Fruit fly (Drosophila melanogaster) whole organism, pupa: Measurements from ENCODE around the gene Alms1b.

ENCODE experiments used
- CG10348 ChIP-seq: fragments of 200-800 bp; sonication (Bioruptor generic); IDR thresholded peaks from 2 replicates; pipeline ENCODE4 v1.3.6; 2022; ENCODE audit warnings: missing biosample characterization, missing genetic modification characterization
- CG15710 ChIP-seq: fragments of 200-800 bp; sonication (Bioruptor generic); optimal IDR thresholded peaks from 2 replicates; lab custom pipeline; 2018; ENCODE audit warnings: missing biosample characterization, mild to moderate bottlenecking, missing genetic modification characterization, moderate library complexity
- CG17806 ChIP-seq: fragments of 200-800 bp; sonication (Bioruptor generic); optimal IDR thresholded peaks from 2 replicates; lab custom pipeline; 2018; ENCODE audit warnings: missing biosample characterization, mild to moderate bottlenecking, missing genetic modification characterization, moderate library complexity
- CG32121 ChIP-seq: fragments of 200-800 bp; sonication (Bioruptor generic); IDR thresholded peaks from 2 replicates; pipeline ENCODE4 v1.3.6; 2022; ENCODE audit warnings: missing biosample characterization, missing genetic modification characterization
- CG34367 ChIP-seq: fragments of 200-800 bp; sonication (Bioruptor generic); optimal IDR thresholded peaks from 2 replicates; lab custom pipeline; 2018; ENCODE audit warnings: missing biosample characterization, mild to moderate bottlenecking, missing genetic modification characterization
- CG8159 ChIP-seq: fragments of 200-800 bp; sonication (Bioruptor generic); optimal IDR thresholded peaks from 3 replicates; lab custom pipeline; 2018; ENCODE audit warnings: missing biosample characterization, mild to moderate bottlenecking, missing genetic modification characterization, moderate library complexity
- CG8301 ChIP-seq: fragments of 200-800 bp; sonication (Bioruptor generic); optimal IDR thresholded peaks from 2 replicates; lab custom pipeline; 2018; ENCODE audit warnings: missing biosample characterization, mild to moderate bottlenecking, missing genetic modification characterization
- CG9948 ChIP-seq: fragments of 200-800 bp; sonication (Bioruptor generic); optimal IDR thresholded peaks from 2 replicates; lab custom pipeline; 2018; ENCODE audit warnings: missing biosample characterization, mild to moderate bottlenecking, missing genetic modification characterization, moderate library complexity
- D1 ChIP-seq: fragments of 200-800 bp; sonication (Bioruptor generic); optimal IDR thresholded peaks from 2 replicates; lab custom pipeline; 2018; ENCODE audit warnings: missing biosample characterization, mild to moderate bottlenecking, missing genetic modification characterization, moderate library complexity
- EcR ChIP-seq: fragments of 200-800 bp; sonication (Bioruptor generic); optimal IDR thresholded peaks from 3 replicates; lab custom pipeline; 2019; ENCODE audit warnings: missing biosample characterization, missing genetic modification characterization, mild to moderate bottlenecking, moderate library complexity, missing genetic modification reagents
- Ets98B ChIP-seq: fragments of 200-800 bp; sonication (Bioruptor generic); IDR thresholded peaks from 2 replicates; pipeline ENCODE4 v1.3.6; 2022; ENCODE audit warnings: missing biosample characterization, missing genetic modification characterization
- fd96Ca ChIP-seq: fragments of 200-800 bp; sonication (Bioruptor generic); IDR thresholded peaks from 3 replicates; pipeline ENCODE4 v1.3.6; 2022; ENCODE audit warnings: missing biosample characterization, missing genetic modification characterization
- gl ChIP-seq: fragments of 200-800 bp; sonication (Bioruptor generic); optimal IDR thresholded peaks from 2 replicates; lab custom pipeline; 2018; ENCODE audit warnings: missing biosample characterization, mild to moderate bottlenecking, missing genetic modification characterization
- rn ChIP-seq: fragments of 200-800 bp; sonication (Bioruptor generic); IDR thresholded peaks from 2 replicates; pipeline ENCODE4 v1.3.6; 2022; ENCODE audit warnings: missing biosample characterization, missing genetic modification characterization

DNA sequence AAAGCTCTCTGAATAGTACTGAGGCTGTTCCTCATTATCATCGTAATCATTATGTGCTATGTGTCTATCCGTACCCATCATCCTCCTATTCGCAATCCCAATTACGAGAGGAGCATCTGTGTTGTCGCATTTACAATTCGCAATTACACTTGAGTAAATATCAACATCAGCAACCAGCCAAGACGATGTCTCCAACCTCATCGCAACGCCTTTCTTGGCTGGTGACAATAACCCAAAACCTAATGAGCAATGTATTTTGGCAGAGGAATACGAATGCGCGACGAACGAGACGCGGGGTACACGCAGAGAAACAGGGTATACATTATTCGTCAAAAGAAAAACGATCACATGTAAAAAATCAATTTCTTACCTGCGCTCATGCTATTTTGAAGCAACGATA is 20.3 kb downstream of the Alms1b start:
- no peak for TF ChIP-seq CG10348 (GFP tag; lab: Robert Waterston, UW)
- no peak for TF ChIP-seq CG9948 (tag; lab: Kevin White, UChicago)
- no peak for TF ChIP-seq CG8301
- TF ChIP-seq EcR (GFP tag; lab: Kevin White, UChicago) = no peak
- no peak for TF ChIP-seq CG8159 (tag; lab: Kevin White, UChicago)
- no peak for TF ChIP-seq CG17806 (tag; lab: Kevin White, UChicago)
- no peak for TF ChIP-seq gl (tag; lab: Kevin White, UChicago)
- TF ChIP-seq CG32121 (GFP tag; lab: Robert Waterston, UW) = no peak
- TF ChIP-seq D1 (tag; lab: Kevin White, UChicago) = no peak
- no peak for TF ChIP-seq Ets98B
- TF ChIP-seq CG34367 (tag; lab: Kevin White, UChicago) = no peak
- TF ChIP-seq fd96Ca = no peak
- TF ChIP-seq CG15710 (tag; lab: Kevin White, UChicago) = no peak
- TF ChIP-seq rn (GFP tag; lab: Robert Waterston, UW) = no peak
